Worm (Caenorhabditis elegans) whole organism, midembryonic: ENCODE results near the gene clec-219.

ENCODE experiments used
- T22C8.4 ChIP-seq: fragments of 200-800 bp; sonication (Bioruptor generic); IDR thresholded peaks from 2 replicates; pipeline ENCODE4 v1.3.6; 2022; ENCODE audit warnings: missing genetic modification characterization, missing compliant biosample characterization
- cog-1 ChIP-seq: sonication (generic microtip); optimal IDR thresholded peaks from 2 replicates; lab custom pipeline; 2016; ENCODE audit warnings: missing genetic modification characterization, missing compliant biosample characterization
- flt-1 ChIP-seq: fragments of 200-800 bp; sonication (Bioruptor generic); IDR thresholded peaks from 2 replicates; pipeline ENCODE4 v1.3.6; 2022; ENCODE audit warnings: missing genetic modification characterization, missing compliant biosample characterization
- klf-2 ChIP-seq: fragments of 200-800 bp; sonication (Bioruptor generic); conservative IDR thresholded peaks from 2 replicates; pipeline ENCODE4 v1.3.6; 2022; ENCODE audit warnings: missing genetic modification reagents, missing genetic modification characterization, missing compliant biosample characterization
- med-1 ChIP-seq: sonication (generic microtip); optimal IDR thresholded peaks from 2 replicates; lab custom pipeline; 2017; ENCODE audit warnings: missing genetic modification characterization, mild to moderate bottlenecking, missing compliant biosample characterization, antibody characterized with exemption, missing genetic modification reagents; ENCODE audit not compliant: insufficient read depth
- ref-1 ChIP-seq: fragments of 200-800 bp; sonication (Bioruptor generic); conservative IDR thresholded peaks from 2 replicates; pipeline ENCODE4 v1.3.6; 2022; ENCODE audit warnings: missing genetic modification reagents, missing genetic modification characterization, missing compliant biosample characterization
- tab-1 ChIP-seq: fragments of 200-800 bp; sonication (Bioruptor generic); IDR thresholded peaks from 2 replicates; pipeline ENCODE4 v1.3.6; 2022; ENCODE audit warnings: missing genetic modification characterization, missing compliant biosample characterization
- ztf-23 ChIP-seq: fragments of 200-800 bp; sonication (Bioruptor generic); IDR thresholded peaks from 2 replicates; pipeline ENCODE4 v1.3.6; 2022; ENCODE audit warnings: missing genetic modification reagents, missing genetic modification characterization, missing compliant biosample characterization
- ztf-29 ChIP-seq: fragments of 200-800 bp; sonication (Bioruptor generic); IDR thresholded peaks from 2 replicates; pipeline ENCODE4 v1.3.6; 2022; ENCODE audit warnings: missing genetic modification reagents, missing genetic modification characterization, missing compliant biosample characterization

DNA sequence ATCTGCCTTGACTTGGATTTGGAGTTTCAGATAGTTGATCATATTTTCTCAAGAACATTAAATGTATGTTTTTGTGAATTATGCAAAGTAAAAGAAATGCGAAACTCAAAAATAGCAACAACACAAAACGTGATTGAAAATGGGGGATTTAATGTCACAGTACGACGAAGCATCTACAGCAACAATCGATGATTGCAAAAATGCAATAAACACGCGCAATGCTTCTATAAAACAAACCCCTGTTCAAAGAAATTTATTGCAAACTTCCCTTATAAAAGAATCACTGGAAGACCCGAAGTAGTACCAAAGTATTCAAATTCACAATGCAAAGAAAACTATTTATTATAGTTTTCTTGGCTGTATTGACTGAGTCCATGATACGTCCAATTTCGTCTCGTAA lies at the start of gene clec-219:
- no peak for TF ChIP-seq flt-1 (GFP tag; lab: Robert Waterston, UW)
- TF ChIP-seq ztf-23 (GFP tag; lab: Robert Waterston, UW), result no peak
- no peak for TF ChIP-seq cog-1 (tag; lab: Kevin White, UChicago)
- TF ChIP-seq tab-1, result no peak
- no peak for TF ChIP-seq klf-2
- no peak for TF ChIP-seq ztf-29 (GFP tag; lab: Robert Waterston, UW)
- TF ChIP-seq T22C8.4 (GFP tag; lab: Robert Waterston, UW), result no peak
- TF ChIP-seq ref-1 (GFP tag; lab: Robert Waterston, UW), result no peak
- TF ChIP-seq med-1, result no peak
